Fruit fly (Drosophila melanogaster): ENCODE data around the gene CG8997.
A peak's percentile ranks its signal among the peaks of the same experiment; 100 is the strongest.

Gene CG8997

DNA sequence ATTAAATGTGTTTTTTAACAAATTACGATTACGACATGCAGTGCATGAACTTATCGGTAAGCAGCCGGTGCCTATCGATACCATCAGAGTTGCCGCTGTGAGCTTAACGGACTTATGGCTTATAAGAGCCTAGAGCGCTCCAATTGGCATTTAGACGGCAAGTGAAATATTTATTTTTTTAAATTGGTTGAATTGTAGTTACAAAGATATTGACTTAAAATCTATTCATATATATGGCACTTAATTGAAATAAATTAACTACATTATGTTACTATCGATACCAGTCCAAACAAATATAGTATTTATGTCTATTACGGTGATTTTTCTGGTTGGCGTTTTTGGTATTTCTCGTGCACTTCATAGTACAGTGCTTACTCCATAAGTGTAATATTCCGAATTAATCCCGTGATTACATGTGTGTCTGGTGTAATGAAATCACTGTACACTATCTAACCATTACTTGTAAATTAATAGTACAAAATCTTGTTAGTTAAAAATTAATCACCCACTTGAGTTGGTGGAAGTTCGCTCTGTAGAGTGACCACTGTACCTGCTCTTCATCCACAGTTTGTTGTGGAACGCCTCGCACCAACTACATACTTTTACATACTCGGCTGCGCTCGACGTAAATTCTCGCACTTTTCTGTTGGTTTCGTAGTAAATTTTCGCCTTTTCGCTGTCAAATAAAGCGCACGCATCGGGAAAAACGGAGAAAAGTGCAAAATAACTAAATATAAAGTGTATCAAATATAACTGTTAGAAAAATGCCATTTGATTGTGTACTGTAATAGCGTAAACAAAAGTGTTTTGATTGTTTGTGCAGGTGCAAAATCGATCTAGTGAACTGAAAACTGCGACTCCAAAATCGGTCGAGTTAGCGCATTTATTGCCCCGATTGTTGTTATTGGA is 9.9 kb downstream of the CG8997 start, which contains the start of the genes mRpS23 and CenG1A (continued):
- peak; percentile 100 for TF ChIP-seq vfl (GFP tag; optimal IDR thresholded peaks at IDR 0.05)
- TF ChIP-seq CG32767 (GFP tag; IDR thresholded peaks at IDR 0.05) = peak; percentile 100
- no peak for TF ChIP-seq h (optimal IDR thresholded peaks at IDR 0.05)
- peak; percentile 99 for TF ChIP-seq CG12236 (GFP tag; optimal IDR thresholded peaks at IDR 0.05)
- TF ChIP-seq CG2129 (GFP tag; IDR thresholded peaks at IDR 0.05; ENCODE audit: partially characterized antibody) = peak; percentile 79; the same call in 1 of the 2 replicates
- peak; percentile 82 for TF ChIP-seq CTCF (GFP tag; optimal IDR thresholded peaks at IDR 0.05)
- TF ChIP-seq cato (GFP tag; optimal IDR thresholded peaks at IDR 0.05; ENCODE audit: borderline replicate concordance) = peak; percentile 100
- TF ChIP-seq CG11695 (GFP tag; IDR thresholded peaks at IDR 0.05) = peak; percentile 100
- TF ChIP-seq sr (GFP tag; IDR thresholded peaks at IDR 0.05) = peak; percentile 100
- peak; percentile 97 for TF ChIP-seq CG31365 (tag; optimal IDR thresholded peaks at IDR 0.05)
- TF ChIP-seq Xbp1 (GFP tag; optimal IDR thresholded peaks at IDR 0.05) = peak; percentile 100
- TF ChIP-seq CG5180 (GFP tag; optimal IDR thresholded peaks at IDR 0.05) = peak; percentile 94
- peak; percentile 99 for TF ChIP-seq CG1024 (GFP tag; IDR thresholded peaks at IDR 0.05)
- TF ChIP-seq pzg (GFP tag; optimal IDR thresholded peaks at IDR 0.05) = peak; percentile 88
- peak; percentile 96 for TF ChIP-seq Bdp1 (GFP tag; optimal IDR thresholded peaks at IDR 0.05)
- TF ChIP-seq bcd (GFP tag; optimal IDR thresholded peaks at IDR 0.05) = peak; percentile 100
- TF ChIP-seq esg (GFP tag; conservative IDR thresholded peaks at IDR 0.05) = peak; percentile 100
- TF ChIP-seq tap (tag; optimal IDR thresholded peaks at IDR 0.05) = peak; percentile 100
- peak in 1 of 2 experiments; percentile 62 for TF ChIP-seq eve (GFP tag; optimal IDR thresholded peaks at IDR 0.05)
- TF ChIP-seq Drgx (GFP tag; IDR thresholded peaks at IDR 0.05) = peak; percentile 100
- TF ChIP-seq CG14710 (tag; optimal IDR thresholded peaks at IDR 0.05) = peak; percentile 98
- TF ChIP-seq wor (GFP tag; IDR thresholded peaks at IDR 0.05) = peak; percentile 100
- no peak for TF ChIP-seq prd (optimal IDR thresholded peaks at IDR 0.05)
- peak; percentile 100 for TF ChIP-seq prd (GFP tag; IDR thresholded peaks at IDR 0.05)
- TF ChIP-seq CG12219 (GFP tag; optimal IDR thresholded peaks at IDR 0.05) = peak; percentile 100
- peak; percentile 100 for TF ChIP-seq HHEX (GFP tag; optimal IDR thresholded peaks at IDR 0.05)
- peak; percentile 96 for TF ChIP-seq CG15514 (GFP tag; optimal IDR thresholded peaks at IDR 0.05)
- peak; percentile 100 for TF ChIP-seq Rx (GFP tag; IDR thresholded peaks at IDR 0.05)
- peak; percentile 100 for TF ChIP-seq Rfx (GFP tag; IDR thresholded peaks at IDR 0.05)
- peak; percentile 84 for TF ChIP-seq Doc3 (GFP tag; IDR thresholded peaks at IDR 0.05; ENCODE audit: partially characterized antibody)
- 0 out of 4 replicates have a peak, but pooled peaks have one; percentile 36 for TF ChIP-seq chinmo (GFP tag; IDR thresholded peaks at IDR 0.05; ENCODE audit: partially characterized antibody)
- peak; percentile 100 for TF ChIP-seq HLH3B (GFP tag; IDR thresholded peaks at IDR 0.05)
- TF ChIP-seq CG7987 (GFP tag; optimal IDR thresholded peaks at IDR 0.05) = peak; percentile 99
- peak; percentile 99 for TF ChIP-seq CG15601 (tag; optimal IDR thresholded peaks at IDR 0.05)
- peak; percentile 100 for TF ChIP-seq Sox102F (GFP tag; optimal IDR thresholded peaks at IDR 0.05)
- peak; percentile 100 for TF ChIP-seq dpn (GFP tag; optimal IDR thresholded peaks at IDR 0.05)
- TF ChIP-seq Hsf (GFP tag; optimal IDR thresholded peaks at IDR 0.05) = peak; percentile 100
- TF ChIP-seq CG8281 (tag; optimal IDR thresholded peaks at IDR 0.05) = peak; percentile 96
- TF ChIP-seq CG12744 (GFP tag; optimal IDR thresholded peaks at IDR 0.05) = peak; percentile 100
- peak; percentile 100 for TF ChIP-seq CG12299 (tag; optimal IDR thresholded peaks at IDR 0.05)
- peak; percentile 100 for TF ChIP-seq CG13296 (GFP tag; optimal IDR thresholded peaks at IDR 0.05)
- peak; percentile 99 for TF ChIP-seq CG2202 (tag; optimal IDR thresholded peaks at IDR 0.05)
- peak; percentile 100 for TF ChIP-seq gem (tag; optimal IDR thresholded peaks at IDR 0.05)
- peak; percentile 99 for TF ChIP-seq CG4328 (GFP tag; optimal IDR thresholded peaks at IDR 0.05)
- peak; percentile 100 for TF ChIP-seq peb (GFP tag; IDR thresholded peaks at IDR 0.05)
- peak; percentile 99 for TF ChIP-seq Vsx1 (GFP tag; optimal IDR thresholded peaks at IDR 0.05)
- peak; percentile 94 for TF ChIP-seq Kr (GFP tag; optimal IDR thresholded peaks at IDR 0.05)
- peak; percentile 98 for TF ChIP-seq her (GFP tag; optimal IDR thresholded peaks at IDR 0.05)
- peak; percentile 98 for TF ChIP-seq CG6254 (GFP tag; optimal IDR thresholded peaks at IDR 0.05)
